Worm (Caenorhabditis elegans) whole organism, mixed stage, embryonic: ENCODE data around the gene degl-2.

ENCODE experiments used
- M03D4.4 ChIP-seq: sonication (generic microtip); optimal IDR thresholded peaks from 2 replicates; lab custom pipeline; 2017; ENCODE audit warnings: mild to moderate bottlenecking, missing genetic modification characterization, missing compliant biosample characterization
- blmp-1 ChIP-seq: fragments of 150-350 bp; optimal IDR thresholded peaks from 2 replicates; lab custom pipeline; 2014; ENCODE audit warnings: missing biosample characterization, missing genetic modification characterization
- ceh-39 ChIP-seq: fragments of 150-350 bp; optimal IDR thresholded peaks from 2 replicates; lab custom pipeline; 2014; ENCODE audit warnings: missing biosample characterization, missing genetic modification characterization
- ceh-43 ChIP-seq: fragments of 200-800 bp; sonication (Bioruptor generic); optimal IDR thresholded peaks from 2 replicates; lab custom pipeline; 2018; ENCODE audit warnings: mild to moderate bottlenecking, missing genetic modification characterization, moderate library complexity, missing compliant biosample characterization
- ces-1 ChIP-seq: fragments of 150-350 bp; optimal IDR thresholded peaks from 2 replicates; lab custom pipeline; 2014; ENCODE audit warnings: missing biosample characterization, missing genetic modification reagents, missing genetic modification characterization
- cnd-1 ChIP-seq: fragments of 200-800 bp; sonication (Bioruptor generic); optimal IDR thresholded peaks from 2 replicates; lab custom pipeline; 2018; ENCODE audit warnings: mild to moderate bottlenecking, missing genetic modification characterization, missing compliant biosample characterization
- elt-1 ChIP-seq: sonication (generic microtip); optimal IDR thresholded peaks from 2 replicates; lab custom pipeline; 2017; ENCODE audit warnings: missing genetic modification characterization, mild to moderate bottlenecking, missing compliant biosample characterization, antibody characterized with exemption, moderate library complexity, borderline replicate concordance; ENCODE audit not compliant: insufficient read depth
- elt-3 ChIP-seq: fragments of 150-350 bp; optimal IDR thresholded peaks from 2 replicates; lab custom pipeline; 2014; ENCODE audit warnings: missing biosample characterization, missing genetic modification characterization
- flh-1 ChIP-seq: fragments of 200-800 bp; sonication (Bioruptor generic); optimal IDR thresholded peaks from 2 replicates; lab custom pipeline; 2018; ENCODE audit warnings: mild to moderate bottlenecking, missing genetic modification characterization, moderate library complexity, missing compliant biosample characterization
- ham-2 ChIP-seq: fragments of 200-800 bp; sonication (Bioruptor generic); optimal IDR thresholded peaks from 2 replicates; lab custom pipeline; 2018; ENCODE audit warnings: mild to moderate bottlenecking, missing genetic modification characterization, missing compliant biosample characterization
- hlh-1 ChIP-seq: fragments of 150-350 bp; optimal IDR thresholded peaks from 2 replicates; lab custom pipeline; 2014; ENCODE audit warnings: missing biosample characterization, missing genetic modification reagents, missing genetic modification characterization
- lin-13 ChIP-seq: fragments of 150-350 bp; optimal IDR thresholded peaks from 2 replicates; lab custom pipeline; 2014; ENCODE audit warnings: missing biosample characterization, missing genetic modification characterization
- lsy-2 ChIP-seq: fragments of 150-350 bp; optimal IDR thresholded peaks from 2 replicates; lab custom pipeline; 2014; ENCODE audit warnings: missing biosample characterization, missing genetic modification characterization
- nhr-12 ChIP-seq: fragments of 150-350 bp; optimal IDR thresholded peaks from 2 replicates; lab custom pipeline; 2014; ENCODE audit warnings: missing biosample characterization, missing genetic modification characterization
- nhr-2 ChIP-seq: fragments of 150-350 bp; optimal IDR thresholded peaks from 2 replicates; lab custom pipeline; 2014; ENCODE audit warnings: missing biosample characterization, missing genetic modification characterization
- nhr-237 ChIP-seq: fragments of 150-350 bp; optimal IDR thresholded peaks from 2 replicates; lab custom pipeline; 2014; ENCODE audit warnings: missing biosample characterization, missing genetic modification characterization
- nhr-28 ChIP-seq: fragments of 150-350 bp; optimal IDR thresholded peaks from 2 replicates; lab custom pipeline; 2014; ENCODE audit warnings: missing biosample characterization, missing genetic modification characterization
- pha-4 ChIP-seq: fragments of 150-350 bp; optimal IDR thresholded peaks from 2 replicates; lab custom pipeline; 2018; ENCODE audit warnings: missing biosample characterization, missing genetic modification reagents, missing genetic modification characterization
- sem-2 ChIP-seq: fragments of 200-800 bp; sonication (Bioruptor generic); optimal IDR thresholded peaks from 2 replicates; lab custom pipeline; 2018; ENCODE audit warnings: mild to moderate bottlenecking, missing genetic modification characterization, missing compliant biosample characterization
- sptf-1 ChIP-seq: sonication (generic microtip); optimal IDR thresholded peaks from 2 replicates; lab custom pipeline; 2017; ENCODE audit warnings: mild to moderate bottlenecking, missing genetic modification characterization, moderate library complexity, missing compliant biosample characterization
- unc-39 ChIP-seq: fragments of 150-350 bp; optimal IDR thresholded peaks from 2 replicates; lab custom pipeline; 2014; ENCODE audit warnings: missing biosample characterization, missing genetic modification characterization
- unc-62 ChIP-seq: fragments of 150-350 bp; optimal IDR thresholded peaks from 2 replicates; lab custom pipeline; 2014; ENCODE audit warnings: missing biosample characterization, missing genetic modification reagents, missing genetic modification characterization
- zip-8 ChIP-seq: fragments of 150-350 bp; optimal IDR thresholded peaks from 2 replicates; lab custom pipeline; 2014; ENCODE audit warnings: missing biosample characterization, missing genetic modification characterization
- ztf-11 ChIP-seq: fragments of 150-350 bp; optimal IDR thresholded peaks from 2 replicates; lab custom pipeline; 2014; ENCODE audit warnings: missing biosample characterization, missing genetic modification characterization

Gene degl-2

DNA sequence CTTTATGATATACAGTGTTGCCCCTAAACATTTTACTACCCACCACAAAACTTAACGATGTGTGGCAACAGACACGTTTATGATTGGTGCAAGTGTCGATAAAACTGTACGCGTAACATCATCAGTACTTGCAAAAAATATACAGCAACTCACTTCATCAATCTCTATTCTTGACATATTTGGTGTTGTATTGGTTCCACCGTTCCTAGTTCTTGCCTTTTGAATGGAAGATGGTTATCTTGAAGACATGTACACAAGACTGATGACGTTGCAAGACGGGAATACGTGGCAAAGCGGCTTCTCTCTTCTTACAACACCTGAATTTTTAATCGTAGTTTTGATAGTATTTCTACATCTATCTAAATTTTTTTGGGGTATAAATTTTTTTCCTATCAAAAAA is 32.4 kb upstream of the degl-2 start:
- TF ChIP-seq elt-1 (tag; lab: Kevin White, UChicago) (peak; percentile 91), hlh-1 (tag; lab: Kevin White, UChicago) (no peak)

DNA sequence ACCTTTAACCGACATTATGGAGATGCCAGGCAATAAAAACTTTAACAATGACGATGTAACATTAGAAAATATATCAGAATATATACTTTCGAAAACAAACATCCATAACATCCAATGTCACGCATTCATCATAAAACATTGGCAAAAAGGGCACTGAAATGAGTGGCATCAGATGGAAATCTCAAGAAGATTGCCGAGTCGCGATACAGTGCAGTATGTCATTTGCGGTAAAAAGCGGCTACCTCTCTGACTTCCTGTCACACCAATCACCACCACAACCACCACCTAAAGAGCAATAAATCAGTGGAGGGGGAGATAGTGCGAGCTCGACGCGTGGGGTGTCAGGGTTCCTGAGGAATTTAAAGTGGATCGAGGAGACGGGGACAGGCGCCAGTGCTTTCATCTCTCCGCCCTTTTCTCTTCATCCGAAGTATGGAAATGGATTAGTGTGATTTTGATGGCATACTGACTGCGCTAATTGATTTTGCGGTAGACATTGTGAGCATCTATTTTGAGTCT is 30.2 kb upstream of the degl-2 start:
- no peak for TF ChIP-seq cnd-1 (tag; lab: Kevin White, UChicago)
- peak; percentile 98 for TF ChIP-seq elt-1 (tag; lab: Kevin White, UChicago)

DNA sequence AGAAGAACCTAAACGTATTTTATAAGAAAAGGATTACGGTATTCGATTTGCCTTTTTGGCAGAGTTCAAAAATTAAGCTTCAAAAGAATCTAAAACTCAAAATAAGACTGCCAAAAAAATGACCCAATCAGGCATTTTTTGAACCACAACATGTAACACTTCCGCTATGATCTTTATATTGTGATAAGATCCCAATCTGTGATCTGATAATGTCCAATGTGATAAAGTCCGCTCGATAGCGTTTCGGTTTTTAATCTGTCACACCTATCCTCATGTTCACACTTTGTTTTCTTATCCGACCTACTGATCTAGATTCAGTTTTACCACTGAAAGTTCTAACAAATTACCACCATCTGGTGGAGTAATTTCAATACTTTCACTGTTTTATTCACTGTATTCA is 29.2 kb upstream of the degl-2 start:
- TF ChIP-seq zip-8 (tag; lab: Kevin White, UChicago) (no peak), ceh-43 (no peak), sem-2 (GFP tag; lab: Kevin White, UChicago) (no peak), flh-1 (GFP tag; lab: Kevin White, UChicago) (no peak), nhr-237 (tag; lab: Kevin White, UChicago) (no peak), ceh-39 (no peak), elt-1 (tag; lab: Kevin White, UChicago) (peak; percentile 100), ces-1 (GFP tag; lab: Kevin White, UChicago) (no peak)

DNA sequence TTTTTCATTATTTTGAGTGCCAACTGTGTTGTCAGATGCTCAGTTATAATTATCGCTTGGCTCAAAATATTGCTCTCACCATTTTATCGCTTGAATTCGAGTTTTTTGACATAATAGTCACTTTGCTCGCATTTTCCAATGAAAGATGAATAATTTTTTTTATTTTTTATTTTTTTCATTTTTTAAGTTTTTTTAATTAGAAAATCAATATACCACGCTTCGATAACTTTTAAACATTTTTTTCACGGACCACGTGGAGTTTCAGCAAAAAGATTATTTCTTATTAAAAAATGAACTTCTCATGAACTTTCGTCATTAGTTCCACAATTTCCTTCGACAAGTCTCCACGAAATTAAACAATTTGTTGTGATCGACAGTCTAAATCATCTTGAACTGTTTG is 28.6 kb upstream of the degl-2 start, which contains the start of gene elt-1:
Gene elt-1, plus strand, starts transcription at position 301 of the 400 bp plus-strand sequence.
- no peak for TF ChIP-seq cnd-1 (tag; lab: Kevin White, UChicago)
- TF ChIP-seq zip-8 (tag; lab: Kevin White, UChicago): no peak
- TF ChIP-seq unc-39 (tag; lab: Kevin White, UChicago): no peak
- no peak for TF ChIP-seq hlh-1 (tag; lab: Kevin White, UChicago)
- no peak for TF ChIP-seq nhr-12 (tag; lab: Kevin White, UChicago)
- no peak for TF ChIP-seq elt-1 (tag; lab: Kevin White, UChicago)
- no peak for TF ChIP-seq nhr-237 (tag; lab: Kevin White, UChicago)
- TF ChIP-seq pha-4 (tag; lab: Kevin White, UChicago): no peak
- TF ChIP-seq ceh-43: no peak

DNA sequence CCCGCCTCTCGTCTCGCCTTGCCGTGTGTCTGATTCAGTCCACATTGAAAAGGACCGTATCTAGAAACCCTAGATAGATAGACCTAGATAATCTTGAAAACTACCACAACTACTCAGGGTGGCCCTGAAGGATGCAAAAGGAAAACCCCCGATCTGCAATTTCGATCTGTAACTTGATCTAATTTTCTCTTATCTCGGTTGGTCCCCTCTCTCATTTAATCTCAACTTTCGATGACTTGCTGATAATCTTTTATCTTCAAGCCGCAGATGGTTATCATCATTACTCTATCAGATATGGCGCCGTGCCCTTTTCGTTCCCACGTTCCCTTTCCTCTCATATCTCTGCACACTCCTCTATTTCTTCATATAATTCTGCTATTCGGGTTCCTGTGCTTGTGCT is 27.8 kb upstream of the degl-2 start:
- no peak for TF ChIP-seq ceh-43
- TF ChIP-seq zip-8 (tag; lab: Kevin White, UChicago): no peak
- TF ChIP-seq ham-2 (GFP tag; lab: Kevin White, UChicago): peak; percentile 56
- no peak for TF ChIP-seq ztf-11 (tag; lab: Kevin White, UChicago)
- TF ChIP-seq elt-1 (tag; lab: Kevin White, UChicago): peak; percentile 100

DNA sequence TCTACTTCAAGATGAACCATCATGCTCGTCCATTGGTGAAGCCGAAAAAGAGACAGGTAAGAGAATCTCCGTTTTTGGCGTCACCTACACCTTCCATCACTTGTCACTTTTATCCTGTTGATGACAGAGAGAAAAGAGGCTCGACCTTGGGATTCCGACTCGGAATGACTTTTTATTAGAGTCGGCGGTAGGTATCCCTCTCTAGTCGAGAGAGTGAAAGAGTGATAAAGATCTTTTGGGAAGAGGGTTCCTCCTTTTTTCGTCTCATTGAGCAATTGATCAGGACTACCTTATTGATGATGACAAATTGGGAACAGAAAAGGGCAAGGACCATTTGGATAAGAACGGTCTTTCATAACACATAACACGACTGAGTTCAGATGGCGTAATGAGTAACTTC is 25.9 kb upstream of the degl-2 start:
- TF ChIP-seq nhr-2 (tag; lab: Kevin White, UChicago) (peak; percentile 18), elt-1 (tag; lab: Kevin White, UChicago) (peak; percentile 98), M03D4.4 (no peak), unc-62 (GFP tag; lab: Kevin White, UChicago) (peak; percentile 52)

DNA sequence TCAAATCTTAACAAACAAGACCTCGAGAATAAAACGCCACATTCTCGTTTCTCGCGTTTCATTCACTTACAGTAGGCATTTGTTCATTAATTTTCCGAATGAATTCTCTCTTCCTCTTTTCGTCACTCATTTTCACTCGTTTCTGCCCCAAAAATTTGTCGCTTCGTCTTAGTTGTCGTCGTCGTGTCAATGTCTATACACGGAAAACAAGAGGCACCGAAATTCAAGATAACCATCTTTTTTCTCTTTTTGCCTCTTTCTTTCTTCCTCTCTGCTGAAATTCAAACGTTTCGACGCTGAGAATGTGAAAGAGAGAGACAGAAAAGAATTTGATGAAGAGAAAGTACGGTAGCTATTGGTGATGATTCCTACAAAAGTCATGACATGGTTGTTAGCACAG is 25.3 kb upstream of the degl-2 start:
- no peak for TF ChIP-seq nhr-12 (tag; lab: Kevin White, UChicago)
- peak; percentile 89 for TF ChIP-seq elt-1 (tag; lab: Kevin White, UChicago)

DNA sequence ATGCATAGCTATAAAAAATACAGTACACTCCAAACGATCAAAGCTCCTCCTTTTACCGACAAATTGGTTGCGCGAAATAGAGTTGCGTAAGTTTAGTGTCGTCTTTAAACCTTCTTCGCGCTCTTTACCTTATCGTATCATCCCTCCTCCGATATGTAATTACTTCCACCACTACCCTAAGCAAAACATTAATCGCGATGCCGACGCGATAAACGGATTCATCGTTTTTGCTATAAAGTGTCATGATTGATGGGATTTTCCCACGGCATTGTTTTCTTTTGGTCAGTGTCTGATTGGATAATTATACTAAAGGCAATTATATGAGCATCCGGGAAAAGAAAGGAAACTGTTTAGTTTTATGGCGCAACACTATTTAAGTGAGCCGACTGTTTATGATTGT is 24.5 kb upstream of the degl-2 start:
- TF ChIP-seq unc-62 (GFP tag; lab: Kevin White, UChicago) (peak; percentile 9), elt-1 (tag; lab: Kevin White, UChicago) (peak; percentile 99), nhr-2 (tag; lab: Kevin White, UChicago) (peak; percentile 27), nhr-237 (tag; lab: Kevin White, UChicago) (no peak), ceh-43 (peak; percentile 30)

DNA sequence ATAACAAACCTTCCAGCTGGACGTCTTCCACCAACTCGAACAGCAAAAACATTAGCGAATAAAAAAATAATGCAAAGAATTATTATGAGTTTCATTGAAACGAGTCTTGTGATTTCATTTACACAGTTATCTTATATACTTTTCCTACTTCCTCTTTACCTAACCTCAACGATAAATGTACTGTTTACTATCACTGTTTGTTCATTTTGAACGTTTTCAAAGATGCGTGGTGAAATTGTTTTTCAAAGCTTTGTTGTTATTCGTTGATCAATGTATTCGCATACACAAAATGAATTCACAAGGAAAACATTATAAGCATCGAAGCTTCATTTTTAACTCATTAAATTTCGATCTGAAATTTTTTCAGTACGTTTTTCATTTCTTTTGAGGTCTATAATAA is 21.0 kb upstream of the degl-2 start, which contains the start of gene W09C2.7:
Gene W09C2.7, minus strand, starts transcription at position 101 of the 400 bp plus-strand sequence.
- TF ChIP-seq unc-39 (tag; lab: Kevin White, UChicago) (no peak), ceh-43 (no peak), lin-13 (tag; lab: Kevin White, UChicago) (no peak), lsy-2 (tag; lab: Kevin White, UChicago) (no peak), pha-4 (tag; lab: Kevin White, UChicago) (no peak), nhr-28 (tag; lab: Kevin White, UChicago) (no peak), unc-62 (GFP tag; lab: Kevin White, UChicago) (no peak), sptf-1 (tag; lab: Kevin White, UChicago) (no peak), M03D4.4 (no peak), blmp-1 (tag; lab: Kevin White, UChicago) (no peak), ces-1 (GFP tag; lab: Kevin White, UChicago) (no peak), nhr-237 (tag; lab: Kevin White, UChicago) (no peak), sem-2 (GFP tag; lab: Kevin White, UChicago) (no peak), elt-3 (no peak)
